Worm (Caenorhabditis elegans) whole organism, L4 larva: ENCODE results near the gene ule-3.

Experiments
- F26F4.8 ChIP-seq: fragments of 200-800 bp; sonication (Bioruptor generic); conservative IDR thresholded peaks from 2 replicates; pipeline ENCODE4 v1.3.6; 2022; ENCODE audit warnings: missing genetic modification characterization, missing compliant biosample characterization
- F37D6.2 ChIP-seq: sonication (generic microtip); optimal IDR thresholded peaks from 2 replicates; lab custom pipeline; 2016; ENCODE audit warnings: mild to moderate bottlenecking, missing genetic modification characterization, missing compliant biosample characterization
- F49E8.2 ChIP-seq: sonication (generic microtip); optimal IDR thresholded peaks from 2 replicates; lab custom pipeline; 2016; ENCODE audit warnings: missing compliant biosample characterization, mild to moderate bottlenecking, missing genetic modification characterization, borderline replicate concordance
- T20F7.1 ChIP-seq: fragments of 200-800 bp; sonication (Bioruptor generic); optimal IDR thresholded peaks from 2 replicates; lab custom pipeline; 2018; ENCODE audit warnings: mild to moderate bottlenecking, missing genetic modification characterization, missing compliant biosample characterization
- Y48G9A.11 ChIP-seq: fragments of 200-800 bp; sonication (Bioruptor generic); IDR thresholded peaks from 2 replicates; pipeline ENCODE4 v1.3.6; 2022; ENCODE audit warnings: missing genetic modification reagents, missing genetic modification characterization, missing compliant biosample characterization
- ZK337.2 ChIP-seq: fragments of 200-800 bp; sonication (Bioruptor generic); IDR thresholded peaks from 2 replicates; pipeline ENCODE4 v1.3.6; 2022; ENCODE audit warnings: missing genetic modification reagents, missing genetic modification characterization, missing compliant biosample characterization
- aly-2 ChIP-seq: sonication (generic microtip); optimal IDR thresholded peaks from 2 replicates; lab custom pipeline; 2018; ENCODE audit warnings: missing biosample characterization, missing genetic modification characterization
- ama-1 ChIP-seq: fragments of 150-350 bp; optimal IDR thresholded peaks from 2 replicates; lab custom pipeline; 2014; ENCODE audit warnings: inconsistent platforms, mixed read lengths
- ceh-20 ChIP-seq: fragments of 200-800 bp; sonication (Bioruptor generic); IDR thresholded peaks from 2 replicates; pipeline ENCODE4 v1.3.6; 2022; ENCODE audit warnings: missing genetic modification reagents, missing genetic modification characterization, missing compliant biosample characterization
- ceh-62 ChIP-seq: sonication (generic microtip); optimal IDR thresholded peaks from 2 replicates; lab custom pipeline; 2017; ENCODE audit warnings: missing biosample characterization, missing genetic modification characterization
- ceh-82 ChIP-seq: sonication (generic microtip); optimal IDR thresholded peaks from 2 replicates; lab custom pipeline; 2017; ENCODE audit warnings: missing biosample characterization, missing genetic modification characterization
- daf-12 ChIP-seq: fragments of 150-350 bp; optimal IDR thresholded peaks from 2 replicates; lab custom pipeline; 2014; ENCODE audit warnings: missing biosample characterization, missing genetic modification reagents, missing genetic modification characterization
- daf-8 ChIP-seq: fragments of 200-800 bp; sonication (Bioruptor generic); IDR thresholded peaks from 2 replicates; pipeline ENCODE4 v1.3.6; 2022; ENCODE audit warnings: missing genetic modification characterization, missing compliant biosample characterization
- dmd-8 ChIP-seq: fragments of 200-800 bp; sonication (Bioruptor generic); IDR thresholded peaks from 2 replicates; pipeline ENCODE4 v1.3.6; 2022; ENCODE audit warnings: missing genetic modification characterization, missing compliant biosample characterization
- egl-27 ChIP-seq: sonication (generic microtip); optimal IDR thresholded peaks from 3 replicates; lab custom pipeline; 2017; ENCODE audit warnings: missing biosample characterization, missing genetic modification reagents, missing genetic modification characterization
- egl-43 ChIP-seq: fragments of 200-800 bp; sonication (Bioruptor generic); IDR thresholded peaks from 2 replicates; pipeline ENCODE4 v1.3.6; 2022; ENCODE audit warnings: missing genetic modification reagents, missing genetic modification characterization, missing compliant biosample characterization
- fkh-10 ChIP-seq: fragments of 150-350 bp; optimal IDR thresholded peaks from 2 replicates; lab custom pipeline; 2014; ENCODE audit warnings: missing biosample characterization, missing genetic modification reagents, missing genetic modification characterization
- hif-1 ChIP-seq, 2 experiments: sonication (generic microtip); optimal IDR thresholded peaks; 2 replicates each; lab custom pipeline; 2016 to 2017; ENCODE audit warnings: missing compliant biosample characterization in 2 of 2, missing genetic modification characterization in 2 of 2, missing genetic modification reagents in 2 of 2, missing genotype in 2 of 2, mild to moderate bottlenecking in 1 of 2
- jun-1 ChIP-seq: fragments of 150-350 bp; optimal IDR thresholded peaks from 2 replicates; lab custom pipeline; 2014; ENCODE audit warnings: missing biosample characterization, missing genetic modification reagents, missing genetic modification characterization
- lin-13 ChIP-seq: fragments of 150-350 bp; optimal IDR thresholded peaks from 2 replicates; lab custom pipeline; 2014; ENCODE audit warnings: missing biosample characterization, missing genetic modification reagents, missing genetic modification characterization
- lin-38 ChIP-seq: fragments of 200-800 bp; sonication (Bioruptor generic); IDR thresholded peaks from 2 replicates; pipeline ENCODE4 v1.3.6; 2022; ENCODE audit warnings: missing genetic modification reagents, missing genetic modification characterization, missing compliant biosample characterization
- madf-5 ChIP-seq, 2 experiments: fragments of 200-800 bp; sonication (Bioruptor generic); IDR thresholded peaks; 2 replicates each; pipeline ENCODE4 v1.3.6; 2022; ENCODE audit warnings: missing compliant biosample characterization in 2 of 2, missing genetic modification characterization in 2 of 2
- madf-9 ChIP-seq: fragments of 200-800 bp; sonication (Bioruptor generic); conservative IDR thresholded peaks from 2 replicates; pipeline ENCODE4 v1.3.6; 2022; ENCODE audit warnings: missing genetic modification reagents, missing genetic modification characterization, missing compliant biosample characterization
- mdl-1 ChIP-seq, 2 experiments: fragments of 150-350 bp in 1 of 2; sonication (generic microtip) in 1 of 2; optimal IDR thresholded peaks; 2 replicates each; lab custom pipeline; 2014 to 2017; ENCODE audit warnings: missing biosample characterization in 2 of 2, missing genetic modification characterization in 2 of 2
- mep-1 ChIP-seq: fragments of 150-350 bp; sonication (generic microtip); optimal IDR thresholded peaks from 3 replicates; lab custom pipeline; 2014; ENCODE audit warnings: missing biosample characterization, missing genetic modification characterization
- nhr-102 ChIP-seq: sonication (generic microtip); optimal IDR thresholded peaks from 2 replicates; lab custom pipeline; 2016; ENCODE audit warnings: mild to moderate bottlenecking, missing genetic modification characterization, moderate library complexity, missing compliant biosample characterization
- nhr-25 ChIP-seq: sonication (generic microtip); optimal IDR thresholded peaks from 2 replicates; lab custom pipeline; 2017; ENCODE audit warnings: missing genetic modification characterization, mild to moderate bottlenecking, missing compliant biosample characterization, antibody characterized with exemption, moderate library complexity, borderline replicate concordance; ENCODE audit not compliant: insufficient read depth
- nhr-28 ChIP-seq: fragments of 150-350 bp; optimal IDR thresholded peaks from 2 replicates; lab custom pipeline; 2014; ENCODE audit warnings: missing biosample characterization, missing genetic modification characterization
- nhr-48 ChIP-seq: sonication (generic microtip); optimal IDR thresholded peaks from 2 replicates; lab custom pipeline; 2016; ENCODE audit warnings: mild to moderate bottlenecking, missing genetic modification characterization, missing compliant biosample characterization
- nhr-76 ChIP-seq: fragments of 150-350 bp; optimal IDR thresholded peaks from 2 replicates; lab custom pipeline; 2014; ENCODE audit warnings: missing biosample characterization, missing genetic modification characterization
- nhr-77 ChIP-seq: fragments of 150-350 bp; optimal IDR thresholded peaks from 2 replicates; lab custom pipeline; 2014; ENCODE audit warnings: missing biosample characterization, missing genetic modification characterization
- pha-4 ChIP-seq, 2 experiments: fragments of 150-350 bp in 1 of 2; fragments of 200-800 bp in 1 of 2; sonication (Bioruptor generic) in 1 of 2; IDR thresholded peaks in 1 of 2; optimal IDR thresholded peaks in 1 of 2; 2 replicates each; pipeline versions ENCODE4 v1.3.6 to Lab custom; 2014 to 2022; ENCODE audit warnings: missing genetic modification characterization in 2 of 2, missing genetic modification reagents in 2 of 2, missing biosample characterization in 1 of 2, missing compliant biosample characterization in 1 of 2
- pqm-1 ChIP-seq: sonication (generic microtip); optimal IDR thresholded peaks from 2 replicates; lab custom pipeline; 2017; ENCODE audit warnings: missing biosample characterization, missing genetic modification characterization
- rbr-2 ChIP-seq: sonication (generic microtip); optimal IDR thresholded peaks from 2 replicates; lab custom pipeline; 2016; ENCODE audit warnings: missing genotype, missing genetic modification characterization, missing compliant biosample characterization
- saeg-2 ChIP-seq: fragments of 200-800 bp; sonication (Bioruptor generic); IDR thresholded peaks from 2 replicates; pipeline ENCODE4 v1.3.6; 2022; ENCODE audit warnings: missing genetic modification reagents, missing genetic modification characterization, missing compliant biosample characterization
- skn-1 ChIP-seq: fragments of 150-350 bp; optimal IDR thresholded peaks from 2 replicates; lab custom pipeline; 2014; ENCODE audit warnings: missing biosample characterization, missing genetic modification characterization
- spr-3 ChIP-seq: fragments of 200-800 bp; sonication (Bioruptor generic); optimal IDR thresholded peaks from 2 replicates; lab custom pipeline; 2018; ENCODE audit warnings: mild to moderate bottlenecking, missing genetic modification characterization, missing compliant biosample characterization
- tag-97 ChIP-seq: fragments of 200-800 bp; sonication (Bioruptor generic); IDR thresholded peaks from 2 replicates; pipeline ENCODE4 v1.3.6; 2022; ENCODE audit warnings: missing genetic modification characterization, missing compliant biosample characterization
- zfp-2 ChIP-seq: sonication (generic microtip); optimal IDR thresholded peaks from 2 replicates; lab custom pipeline; 2016; ENCODE audit warnings: mild to moderate bottlenecking, missing genetic modification characterization, missing compliant biosample characterization
- zip-11 ChIP-seq: fragments of 200-800 bp; sonication (Bioruptor generic); IDR thresholded peaks from 2 replicates; pipeline ENCODE4 v1.3.6; 2022; ENCODE audit warnings: missing genetic modification characterization, missing compliant biosample characterization
- ztf-11 ChIP-seq: fragments of 150-350 bp; optimal IDR thresholded peaks from 2 replicates; lab custom pipeline; 2014; ENCODE audit warnings: missing biosample characterization, missing genetic modification characterization
- ztf-7 ChIP-seq: fragments of 150-350 bp; optimal IDR thresholded peaks from 2 replicates; lab custom pipeline; 2014; ENCODE audit warnings: missing biosample characterization, missing genetic modification characterization

ule-3 gene

DNA sequence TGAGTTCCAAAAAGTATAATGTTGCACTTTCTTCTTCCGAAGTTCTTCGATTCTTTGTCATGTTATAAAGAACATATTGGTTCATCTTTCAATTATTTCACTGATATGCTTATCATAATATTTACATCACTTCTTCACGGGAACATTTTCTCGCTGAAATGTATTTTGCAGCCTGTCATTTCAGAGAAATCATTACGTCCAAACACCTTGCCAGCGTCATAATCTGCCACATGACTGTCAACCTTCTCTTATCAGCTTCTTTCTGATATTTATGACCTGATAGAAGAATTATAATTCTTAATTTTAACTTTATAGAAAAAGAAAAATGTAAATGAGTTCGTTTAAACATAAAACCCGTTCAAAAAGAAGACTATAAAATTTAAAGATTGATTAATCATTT is 8.5 kb downstream of the ule-3 start (continued):
- TF ChIP-seq F26F4.8 (GFP tag; lab: Robert Waterston, UW) (no peak), ceh-20 (peak; percentile 69; the same call in 1 of the 2 replicates), saeg-2 (GFP tag; lab: Robert Waterston, UW) (peak; percentile 80; the same call in 1 of the 2 replicates), egl-27 (tag; lab: Kevin White, UChicago) (no peak), lin-13 (GFP tag; lab: Kevin White, UChicago) (no peak), ZK337.2 (GFP tag; lab: Robert Waterston, UW) (no peak), Y48G9A.11 (GFP tag; lab: Robert Waterston, UW) (no peak), mdl-1 (tag; optimal IDR thresholded peaks at IDR 0.05; lab: Kevin White, UChicago) (peak in 1 of 2 experiments; percentile 49), aly-2 (tag; lab: Kevin White, UChicago) (no peak), F37D6.2 (tag; lab: Kevin White, UChicago) (no peak), daf-12 (tag; lab: Kevin White, UChicago) (no peak), nhr-48 (tag; lab: Kevin White, UChicago) (peak; percentile 83), nhr-25 (tag; lab: Kevin White, UChicago) (no peak), spr-3 (GFP tag; lab: Kevin White, UChicago) (no peak), tag-97 (GFP tag; lab: Robert Waterston, UW) (no peak), ceh-82 (no peak), F49E8.2 (tag; lab: Kevin White, UChicago) (no peak), ztf-7 (no peak), ama-1 (lab: Kevin White, UChicago) (no peak), nhr-76 (tag; lab: Kevin White, UChicago) (no peak), pqm-1 (tag; lab: Kevin White, UChicago) (peak; percentile 67), ztf-11 (tag; lab: Kevin White, UChicago) (no peak), daf-8 (no peak), zip-11 (GFP tag; lab: Robert Waterston, UW) (no peak), zfp-2 (tag; lab: Kevin White, UChicago) (no peak), nhr-28 (tag; lab: Kevin White, UChicago) (peak; percentile 82), fkh-10 (no peak), skn-1 (tag; lab: Kevin White, UChicago) (no peak), dmd-8 (GFP tag; lab: Robert Waterston, UW) (no peak), madf-9 (GFP tag; lab: Robert Waterston, UW) (no peak), lin-38 (GFP tag; lab: Robert Waterston, UW) (no peak), nhr-102 (peak; percentile 88), ceh-62 (tag; lab: Kevin White, UChicago) (no peak), mep-1 (tag; lab: Kevin White, UChicago) (peak; percentile 33), egl-43 (GFP tag; lab: Robert Waterston, UW) (no peak), rbr-2 (tag; lab: Kevin White, UChicago) (no peak), hif-1 (tag; optimal IDR thresholded peaks at IDR 0.05; lab: Kevin White, UChicago) (no peak), madf-5 (GFP tag; IDR thresholded peaks at IDR 0.05; lab: Robert Waterston, UW) (no peak), T20F7.1 (GFP tag; lab: Kevin White, UChicago) (peak; percentile 34), pha-4 (GFP tag; IDR thresholded peaks at IDR 0.05; lab: Robert Waterston, UW) (no peak), pha-4 (tag; optimal IDR thresholded peaks at IDR 0.05; lab: Kevin White, UChicago) (no peak), nhr-77 (tag; lab: Kevin White, UChicago) (peak; percentile 70), jun-1 (tag; lab: Kevin White, UChicago) (no peak)
